Worm (Caenorhabditis elegans) whole organism, L1 larva: Measurements from ENCODE around the gene aptf-4.

Experiments
- ceh-82 ChIP-seq, 3 experiments: fragments of 150-350 bp in 1 of 3; sonication (generic microtip) in 2 of 3; optimal IDR thresholded peaks; 2 replicates each; lab custom pipeline; 2014 to 2017; ENCODE audit warnings: missing biosample characterization in 3 of 3, missing genetic modification characterization in 3 of 3
- elt-3 ChIP-seq, 6 experiments: fragments of 150-350 bp in 1 of 6; sonication (generic microtip); optimal IDR thresholded peaks; 2 replicates each; lab custom pipeline; 2017 to 2018; ENCODE audit warnings: missing biosample characterization in 6 of 6, missing genetic modification characterization in 6 of 6, inconsistent platforms in 1 of 6
- lin-35 ChIP-seq, 2 experiments: fragments of 150-350 bp; optimal IDR thresholded peaks; 2 replicates each; lab custom pipeline; 2014; ENCODE audit warnings: missing biosample characterization in 2 of 2, missing genetic modification characterization in 2 of 2, missing genetic modification reagents in 2 of 2

DNA sequence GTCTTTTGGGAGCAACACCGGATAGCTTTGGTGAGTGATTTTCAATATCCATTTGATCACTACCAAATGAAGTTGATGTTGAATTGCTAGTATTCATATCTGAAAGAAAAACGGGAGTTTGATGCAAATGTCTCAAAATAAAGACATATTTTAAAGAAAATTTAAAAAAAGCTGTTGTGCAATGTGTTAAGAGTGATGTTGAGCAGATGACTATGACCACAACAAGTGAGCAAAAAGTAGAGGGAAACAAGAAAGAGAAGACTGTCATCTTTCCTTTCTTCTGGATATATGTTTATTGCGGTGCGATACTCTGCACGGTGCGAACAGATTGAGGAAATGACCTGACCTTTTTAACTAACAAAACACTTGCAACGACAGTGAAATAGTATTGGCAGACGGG, 32.6 kb downstream of the aptf-4 start, which contains the start of gene T22C8.4:
- TF ChIP-seq elt-3 (tag; optimal IDR thresholded peaks at IDR 0.05; lab: Kevin White, UChicago): no peak
- TF ChIP-seq lin-35 (GFP tag; optimal IDR thresholded peaks at IDR 0.05; lab: Kevin White, UChicago): no peak
- TF ChIP-seq ceh-82 (tag; optimal IDR thresholded peaks at IDR 0.05; lab: Kevin White, UChicago): no peak
